Worm (Caenorhabditis elegans): ENCODE data around the gene dpy-7.
A peak's percentile ranks its signal among the peaks of the same experiment; 100 is the strongest.

Gene dpy-7

DNA sequence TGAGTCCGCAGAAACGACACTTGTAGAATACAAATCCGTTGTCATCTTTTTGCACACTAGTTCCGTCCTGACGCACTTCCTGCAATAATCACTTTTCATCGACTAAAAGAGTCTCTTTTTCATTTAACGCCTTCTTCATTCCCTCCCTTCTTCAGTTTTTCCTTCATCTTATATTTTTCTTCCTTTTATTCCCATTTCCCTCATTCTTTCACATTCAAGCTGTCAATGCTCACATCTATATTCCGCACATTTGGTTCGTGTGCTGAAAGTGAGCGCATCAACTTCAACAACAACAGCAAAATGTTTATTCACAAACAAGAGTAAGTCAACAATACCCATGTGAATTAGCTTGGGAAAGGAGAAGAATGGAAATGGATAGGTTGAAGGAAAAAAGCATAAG lies 34.5 kb upstream of the dpy-7 start, which contains the start of gene pcyt-1:
TSS of gene pcyt-1 (plus strand) at position 301 of the 400 bp plus-strand sequence.
- no peak for TF ChIP-seq T22C8.4 (GFP tag; IDR thresholded peaks at IDR 0.05)
- no peak for TF ChIP-seq klf-2 (GFP tag; conservative IDR thresholded peaks at IDR 0.05)
- TF ChIP-seq ref-1 (GFP tag; conservative IDR thresholded peaks at IDR 0.05), result no peak
- TF ChIP-seq ztf-29 (GFP tag; IDR thresholded peaks at IDR 0.05), result no peak
- no peak for TF ChIP-seq ztf-23 (GFP tag; IDR thresholded peaks at IDR 0.05)
- TF ChIP-seq tab-1 (GFP tag; IDR thresholded peaks at IDR 0.05), result no peak
- TF ChIP-seq cog-1 (tag; optimal IDR thresholded peaks at IDR 0.05), result no peak
- TF ChIP-seq flt-1 (GFP tag; IDR thresholded peaks at IDR 0.05), result no peak
- TF ChIP-seq med-1 (GFP tag; optimal IDR thresholded peaks at IDR 0.05; ENCODE audit: insufficient read depth), result no peak

DNA sequence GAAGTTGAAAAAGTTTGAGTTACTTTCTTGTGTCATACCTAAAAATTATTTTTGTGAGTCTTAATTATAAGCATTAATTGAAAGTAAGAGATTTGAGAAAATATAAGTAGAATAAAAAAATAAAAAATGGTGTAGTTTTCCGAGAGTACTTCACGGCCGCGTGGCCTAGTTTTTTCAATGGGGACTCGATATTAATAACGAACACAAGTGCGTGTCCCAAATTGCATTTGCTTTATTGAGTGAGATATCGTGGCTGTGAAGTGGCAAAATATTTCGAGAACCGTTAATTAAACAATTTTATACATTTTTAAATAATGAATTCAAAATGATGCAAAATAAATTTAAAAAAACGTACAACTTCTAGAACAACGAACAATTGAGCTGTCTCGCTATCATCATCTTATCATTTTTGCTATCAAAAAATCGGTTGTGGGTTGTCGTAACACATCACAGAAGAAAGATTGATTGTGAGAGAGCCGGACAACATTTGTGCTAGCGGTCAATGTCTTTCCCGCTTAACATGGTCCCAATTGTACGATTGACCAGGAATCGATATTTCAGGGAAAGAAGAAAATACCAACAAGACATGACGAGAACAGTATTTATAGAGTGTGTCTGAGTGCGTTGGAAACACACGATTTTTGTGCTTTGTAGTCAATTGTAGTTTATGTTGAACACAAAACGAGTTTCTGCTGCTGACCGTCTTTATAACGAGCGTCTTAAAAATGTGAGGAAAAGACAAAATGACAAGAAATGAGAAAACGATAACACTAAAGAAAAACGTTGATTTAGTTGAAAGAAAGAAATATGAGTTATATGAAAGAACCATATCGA lies 32.3 kb upstream of the dpy-7 start, which contains the start of gene apy-1:
TSS of gene apy-1 (minus strand) at position 38 of the 834 bp plus-strand sequence.
- TF ChIP-seq cog-1 (tag; optimal IDR thresholded peaks at IDR 0.05) (peak; percentile 1), flt-1 (GFP tag; IDR thresholded peaks at IDR 0.05) (no peak), ztf-29 (GFP tag; IDR thresholded peaks at IDR 0.05) (no peak)

DNA sequence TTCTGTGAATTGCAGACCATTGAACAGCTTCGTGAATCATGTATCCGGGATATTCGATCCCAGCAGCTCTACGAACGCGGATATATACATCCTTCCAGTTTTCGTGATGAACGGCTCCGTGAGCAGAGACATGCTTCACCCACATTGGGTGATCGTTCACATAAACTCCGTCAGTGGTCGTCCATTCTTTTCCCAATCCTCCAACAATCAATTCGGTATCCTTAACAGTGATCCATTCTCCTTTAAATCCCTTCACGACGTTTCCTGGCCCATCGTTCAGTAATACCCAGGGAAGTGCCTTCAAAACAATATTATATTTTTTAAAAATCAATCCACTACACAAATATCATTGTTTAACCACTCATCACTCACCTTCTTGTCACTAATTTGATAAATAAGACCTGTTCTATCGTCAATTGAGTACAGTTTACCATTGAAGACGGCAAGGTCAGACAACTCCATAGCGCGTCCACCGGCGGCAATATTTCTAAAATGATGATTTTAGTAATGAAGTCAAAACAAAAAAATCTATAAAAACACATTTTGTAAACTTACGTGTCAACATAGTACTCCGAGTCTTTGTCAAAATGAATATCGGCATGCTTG lies 31.2 kb upstream of the dpy-7 start:
- no peak for TF ChIP-seq T22C8.4 (GFP tag; IDR thresholded peaks at IDR 0.05)
- no peak for TF ChIP-seq tab-1 (GFP tag; IDR thresholded peaks at IDR 0.05)
- no peak for TF ChIP-seq ztf-23 (GFP tag; IDR thresholded peaks at IDR 0.05)
- TF ChIP-seq flt-1 (GFP tag; IDR thresholded peaks at IDR 0.05), result no peak
- no peak for TF ChIP-seq cog-1 (tag; optimal IDR thresholded peaks at IDR 0.05)
- TF ChIP-seq ztf-29 (GFP tag; IDR thresholded peaks at IDR 0.05), result no peak
- TF ChIP-seq ref-1 (GFP tag; conservative IDR thresholded peaks at IDR 0.05), result no peak
- no peak for TF ChIP-seq med-1 (GFP tag; optimal IDR thresholded peaks at IDR 0.05; ENCODE audit: insufficient read depth)
- no peak for TF ChIP-seq klf-2 (GFP tag; conservative IDR thresholded peaks at IDR 0.05)

DNA sequence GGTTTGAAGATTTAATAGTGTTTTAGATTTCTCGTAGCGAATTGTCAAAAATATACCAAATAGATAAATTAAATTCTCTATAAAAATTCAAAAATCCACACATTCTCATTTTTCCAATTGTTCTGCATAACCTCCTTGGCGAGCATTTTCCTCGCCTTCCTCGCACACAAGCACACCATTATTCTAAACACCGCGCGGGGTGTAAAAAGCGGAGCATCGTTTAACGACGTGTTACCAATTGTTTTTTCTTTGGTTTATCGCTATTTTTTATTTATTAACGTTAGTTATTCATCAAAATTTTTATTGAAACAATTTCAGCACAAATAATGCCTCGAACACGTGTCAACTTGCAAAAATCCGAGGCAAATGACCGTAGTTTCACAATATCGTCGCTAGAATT lies 27.4 kb upstream of the dpy-7 start, which contains the start of gene vps-52:
TSS of gene vps-52 (plus strand) at position 319 of the 400 bp plus-strand sequence.
- TF ChIP-seq med-1 (GFP tag; optimal IDR thresholded peaks at IDR 0.05; ENCODE audit: insufficient read depth) (no peak), ref-1 (GFP tag; conservative IDR thresholded peaks at IDR 0.05) (no peak), ztf-23 (GFP tag; IDR thresholded peaks at IDR 0.05) (no peak), tab-1 (GFP tag; IDR thresholded peaks at IDR 0.05) (no peak), klf-2 (GFP tag; conservative IDR thresholded peaks at IDR 0.05) (no peak), flt-1 (GFP tag; IDR thresholded peaks at IDR 0.05) (no peak), cog-1 (tag; optimal IDR thresholded peaks at IDR 0.05) (no peak), T22C8.4 (GFP tag; IDR thresholded peaks at IDR 0.05) (no peak), ztf-29 (GFP tag; IDR thresholded peaks at IDR 0.05) (no peak)

DNA sequence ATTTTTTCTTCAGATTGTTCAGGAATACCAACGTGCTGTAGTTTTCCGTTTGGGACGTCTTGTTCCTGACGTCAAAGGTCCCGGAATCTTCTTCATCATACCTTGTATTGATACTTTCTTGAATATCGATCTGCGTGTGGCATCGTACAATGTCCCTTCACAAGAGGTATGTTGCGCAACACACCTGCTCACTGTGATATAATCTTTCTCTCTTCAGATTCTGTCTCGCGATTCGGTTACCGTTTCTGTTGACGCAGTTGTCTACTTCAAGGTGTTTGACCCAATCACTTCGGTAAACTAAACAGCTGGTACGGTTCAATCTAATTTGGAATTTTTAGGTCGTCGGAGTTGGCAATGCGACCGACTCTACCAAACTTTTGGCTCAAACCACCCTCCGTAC lies 25.8 kb upstream of the dpy-7 start:
- TF ChIP-seq ztf-29 (GFP tag; IDR thresholded peaks at IDR 0.05) (no peak), flt-1 (GFP tag; IDR thresholded peaks at IDR 0.05) (no peak), med-1 (GFP tag; optimal IDR thresholded peaks at IDR 0.05; ENCODE audit: insufficient read depth) (no peak), ref-1 (GFP tag; conservative IDR thresholded peaks at IDR 0.05) (no peak), cog-1 (tag; optimal IDR thresholded peaks at IDR 0.05) (no peak), ztf-23 (GFP tag; IDR thresholded peaks at IDR 0.05) (no peak), T22C8.4 (GFP tag; IDR thresholded peaks at IDR 0.05) (no peak), klf-2 (GFP tag; conservative IDR thresholded peaks at IDR 0.05) (no peak), tab-1 (GFP tag; IDR thresholded peaks at IDR 0.05) (no peak)

DNA sequence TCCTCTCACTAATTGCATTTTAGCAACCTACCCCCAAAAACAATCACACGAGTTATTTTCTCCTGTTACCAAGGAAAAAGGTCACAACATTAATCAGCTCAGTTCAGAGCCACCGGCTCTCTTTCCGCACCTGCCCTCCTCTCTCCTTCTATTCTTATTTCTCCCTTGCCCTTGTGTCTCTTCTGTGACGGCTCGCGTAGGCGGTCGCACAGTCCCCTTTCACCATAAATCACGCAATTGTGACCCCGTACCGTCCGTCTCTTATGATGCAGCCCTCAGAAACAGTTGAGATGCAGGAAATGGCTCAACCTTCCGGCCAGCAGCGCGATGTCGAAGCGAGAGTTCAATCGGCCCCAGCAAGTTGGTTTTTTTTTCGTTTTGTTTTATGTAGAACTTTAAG lies 25.0 kb upstream of the dpy-7 start, which contains the start of gene sto-1:
TSS of gene sto-1 (plus strand) at position 200 of the 400 bp plus-strand sequence.
- TF ChIP-seq klf-2 (GFP tag; conservative IDR thresholded peaks at IDR 0.05), result no peak
- no peak for TF ChIP-seq med-1 (GFP tag; optimal IDR thresholded peaks at IDR 0.05; ENCODE audit: insufficient read depth)
- TF ChIP-seq ztf-23 (GFP tag; IDR thresholded peaks at IDR 0.05), result no peak
- no peak for TF ChIP-seq ref-1 (GFP tag; conservative IDR thresholded peaks at IDR 0.05)
- no peak for TF ChIP-seq ztf-29 (GFP tag; IDR thresholded peaks at IDR 0.05)
- TF ChIP-seq T22C8.4 (GFP tag; IDR thresholded peaks at IDR 0.05), result no peak
- TF ChIP-seq flt-1 (GFP tag; IDR thresholded peaks at IDR 0.05), result no peak
- no peak for TF ChIP-seq cog-1 (tag; optimal IDR thresholded peaks at IDR 0.05)
- no peak for TF ChIP-seq tab-1 (GFP tag; IDR thresholded peaks at IDR 0.05)

DNA sequence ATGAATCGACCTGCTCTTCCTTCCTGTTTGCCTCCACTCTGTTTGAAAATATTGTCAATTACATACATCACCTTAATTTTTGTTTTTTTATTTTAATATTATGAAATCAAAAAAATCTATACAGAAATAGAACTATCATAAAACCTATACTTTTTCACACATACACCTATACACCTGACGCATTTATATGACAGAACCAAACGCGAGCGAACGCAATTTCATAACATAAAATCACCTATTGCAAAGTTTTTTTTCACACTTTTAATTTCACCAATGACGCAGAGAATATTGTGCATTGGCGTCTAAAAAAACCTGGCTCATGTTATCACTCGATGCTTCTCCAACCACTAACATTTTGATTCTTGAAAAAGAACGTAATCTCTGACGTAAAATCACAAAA lies 24.4 kb upstream of the dpy-7 start:
- TF ChIP-seq ztf-29 (GFP tag; IDR thresholded peaks at IDR 0.05) (no peak), cog-1 (tag; optimal IDR thresholded peaks at IDR 0.05) (no peak), klf-2 (GFP tag; conservative IDR thresholded peaks at IDR 0.05) (no peak), flt-1 (GFP tag; IDR thresholded peaks at IDR 0.05) (no peak), ref-1 (GFP tag; conservative IDR thresholded peaks at IDR 0.05) (no peak), ztf-23 (GFP tag; IDR thresholded peaks at IDR 0.05) (no peak), med-1 (GFP tag; optimal IDR thresholded peaks at IDR 0.05; ENCODE audit: insufficient read depth) (no peak), T22C8.4 (GFP tag; IDR thresholded peaks at IDR 0.05) (no peak), tab-1 (GFP tag; IDR thresholded peaks at IDR 0.05) (no peak)

DNA sequence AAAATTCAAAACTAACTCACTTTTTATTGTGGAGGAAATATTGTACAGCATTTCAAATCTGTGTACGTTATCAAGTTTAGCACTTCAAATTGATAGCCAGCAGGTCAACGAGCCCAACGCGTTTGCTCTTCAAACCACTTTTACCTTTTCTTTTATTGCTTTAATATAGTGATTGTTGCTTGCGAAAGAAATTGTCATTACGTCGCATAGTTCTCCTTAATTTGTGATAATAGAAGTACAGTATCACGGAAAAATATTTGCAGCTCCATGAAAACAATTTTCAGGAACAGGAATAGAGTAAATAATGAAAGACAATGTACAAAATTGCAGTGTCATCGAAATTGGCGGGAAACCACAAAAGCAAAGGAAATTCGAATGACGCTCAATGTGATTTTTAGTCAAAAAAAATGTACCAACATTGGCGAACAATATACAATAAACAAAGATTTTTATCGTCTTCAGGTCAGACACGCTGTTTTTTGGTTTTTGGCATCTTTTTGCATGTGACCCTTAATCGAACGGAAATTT lies 21.4 kb upstream of the dpy-7 start, which contains the start of the genes PDB1.1 and F08C6.5:
TSS of gene PDB1.1 (minus strand) at position 158 of the 528 bp plus-strand sequence.
TSS of gene F08C6.5 (plus strand) at position 478 of the 528 bp plus-strand sequence.
- no peak for TF ChIP-seq tab-1 (GFP tag; IDR thresholded peaks at IDR 0.05)
- TF ChIP-seq ref-1 (GFP tag; conservative IDR thresholded peaks at IDR 0.05), result no peak
- no peak for TF ChIP-seq T22C8.4 (GFP tag; IDR thresholded peaks at IDR 0.05)
- TF ChIP-seq klf-2 (GFP tag; conservative IDR thresholded peaks at IDR 0.05), result no peak
- no peak for TF ChIP-seq ztf-23 (GFP tag; IDR thresholded peaks at IDR 0.05)
- TF ChIP-seq ztf-29 (GFP tag; IDR thresholded peaks at IDR 0.05), result no peak

DNA sequence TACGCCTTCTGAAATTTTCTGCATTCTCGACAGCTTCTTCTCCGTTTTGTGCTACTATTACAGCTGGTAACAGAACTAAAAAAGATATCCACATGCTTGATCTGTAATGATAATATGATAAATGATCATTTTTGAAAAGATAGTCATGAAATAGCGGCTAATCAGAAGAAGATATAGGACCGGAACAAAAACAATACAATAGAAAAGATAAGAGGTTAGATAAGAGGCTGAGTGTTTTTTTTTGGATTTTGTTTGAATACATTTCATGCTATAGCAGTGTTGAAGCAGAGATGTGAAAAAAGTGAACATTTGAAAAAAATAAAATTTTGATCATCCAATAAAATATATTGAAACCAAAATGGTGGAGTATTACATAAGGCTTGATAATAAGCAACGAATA lies 16.7 kb upstream of the dpy-7 start, which contains the start of gene F46C8.8:
TSS of gene F46C8.8 (minus strand) at position 101 of the 400 bp plus-strand sequence.
- TF ChIP-seq med-1 (GFP tag; optimal IDR thresholded peaks at IDR 0.05; ENCODE audit: insufficient read depth), result no peak
- no peak for TF ChIP-seq klf-2 (GFP tag; conservative IDR thresholded peaks at IDR 0.05)
- no peak for TF ChIP-seq ref-1 (GFP tag; conservative IDR thresholded peaks at IDR 0.05)
- TF ChIP-seq ztf-23 (GFP tag; IDR thresholded peaks at IDR 0.05), result no peak
- TF ChIP-seq ztf-29 (GFP tag; IDR thresholded peaks at IDR 0.05), result no peak
- no peak for TF ChIP-seq cog-1 (tag; optimal IDR thresholded peaks at IDR 0.05)
- no peak for TF ChIP-seq tab-1 (GFP tag; IDR thresholded peaks at IDR 0.05)
- TF ChIP-seq T22C8.4 (GFP tag; IDR thresholded peaks at IDR 0.05), result no peak
- no peak for TF ChIP-seq flt-1 (GFP tag; IDR thresholded peaks at IDR 0.05)
